Worm (Caenorhabditis elegans): Measurements from ENCODE around the gene K07H8.9.

K07H8.9 gene

ce11 chrIV:8301925-8302324 is 15.6 kb upstream of the K07H8.9 start:
- TF ChIP-seq him-1 (tag; optimal IDR thresholded peaks at IDR 0.05), result no peak
- no peak for TF ChIP-seq dao-5 (tag; optimal IDR thresholded peaks at IDR 0.05)
- no peak for TF ChIP-seq W03F9.2 (tag; optimal IDR thresholded peaks at IDR 0.05)

ce11 chrIV:8300468-8300867 is 14.2 kb upstream of the K07H8.9 start, which contains the start of gene F35H10.5:
Gene F35H10.5 (plus strand): TSS chrIV:8300768.
- no peak for TF ChIP-seq him-1 (tag; optimal IDR thresholded peaks at IDR 0.05)
- no peak for TF ChIP-seq W03F9.2 (tag; optimal IDR thresholded peaks at IDR 0.05)
- no peak for TF ChIP-seq dao-5 (tag; optimal IDR thresholded peaks at IDR 0.05)

ce11 chrIV:8299636-8300035 is 13.4 kb upstream of the K07H8.9 start, which contains the start of gene F35H10.6:
Gene F35H10.6 (plus strand): TSS chrIV:8299936.
- TF ChIP-seq W03F9.2 (tag; optimal IDR thresholded peaks at IDR 0.05) (no peak), dao-5 (tag; optimal IDR thresholded peaks at IDR 0.05) (no peak), him-1 (tag; optimal IDR thresholded peaks at IDR 0.05) (no peak)

DNA sequence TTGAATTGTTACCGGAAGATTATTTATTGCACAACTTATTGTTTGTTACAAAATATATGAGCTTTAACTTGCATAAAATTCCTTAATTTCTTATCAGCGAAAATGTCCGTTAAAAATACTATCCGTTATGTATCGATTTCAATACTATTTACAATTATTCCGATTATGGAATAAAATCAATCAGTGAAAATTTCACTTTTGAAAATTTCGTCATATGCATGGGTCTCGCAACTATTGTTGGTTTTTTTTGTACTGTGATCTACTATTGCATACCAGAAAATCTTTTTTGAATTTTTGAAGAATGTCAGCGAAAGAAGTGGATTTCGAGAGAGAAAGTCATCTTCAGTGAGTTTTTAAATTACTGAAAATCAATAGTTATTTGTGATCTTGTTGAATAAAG is 10.9 kb upstream of the K07H8.9 start, which contains the start of gene nprl-3:
nprl-3 (plus strand) TSS at position 301 of the 400 bp plus-strand sequence.
- TF ChIP-seq dao-5 (tag; optimal IDR thresholded peaks at IDR 0.05) (no peak), him-1 (tag; optimal IDR thresholded peaks at IDR 0.05) (no peak), W03F9.2 (tag; optimal IDR thresholded peaks at IDR 0.05) (no peak)

ce11 chrIV:8294650-8295049 is 8.4 kb upstream of the K07H8.9 start, which contains the start of gene tbce-1:
Gene tbce-1 (plus strand): TSS chrIV:8294690.
- no peak for TF ChIP-seq him-1 (tag; optimal IDR thresholded peaks at IDR 0.05)
- no peak for TF ChIP-seq W03F9.2 (tag; optimal IDR thresholded peaks at IDR 0.05)
- no peak for TF ChIP-seq dao-5 (tag; optimal IDR thresholded peaks at IDR 0.05)

ce11 chrIV:8291232-8291631 is 5.0 kb upstream of the K07H8.9 start, which contains the start of gene K07H8.2:
Gene K07H8.2 (plus strand): TSS chrIV:8291532.
- TF ChIP-seq W03F9.2 (tag; optimal IDR thresholded peaks at IDR 0.05) (no peak), dao-5 (tag; optimal IDR thresholded peaks at IDR 0.05) (no peak)

DNA sequence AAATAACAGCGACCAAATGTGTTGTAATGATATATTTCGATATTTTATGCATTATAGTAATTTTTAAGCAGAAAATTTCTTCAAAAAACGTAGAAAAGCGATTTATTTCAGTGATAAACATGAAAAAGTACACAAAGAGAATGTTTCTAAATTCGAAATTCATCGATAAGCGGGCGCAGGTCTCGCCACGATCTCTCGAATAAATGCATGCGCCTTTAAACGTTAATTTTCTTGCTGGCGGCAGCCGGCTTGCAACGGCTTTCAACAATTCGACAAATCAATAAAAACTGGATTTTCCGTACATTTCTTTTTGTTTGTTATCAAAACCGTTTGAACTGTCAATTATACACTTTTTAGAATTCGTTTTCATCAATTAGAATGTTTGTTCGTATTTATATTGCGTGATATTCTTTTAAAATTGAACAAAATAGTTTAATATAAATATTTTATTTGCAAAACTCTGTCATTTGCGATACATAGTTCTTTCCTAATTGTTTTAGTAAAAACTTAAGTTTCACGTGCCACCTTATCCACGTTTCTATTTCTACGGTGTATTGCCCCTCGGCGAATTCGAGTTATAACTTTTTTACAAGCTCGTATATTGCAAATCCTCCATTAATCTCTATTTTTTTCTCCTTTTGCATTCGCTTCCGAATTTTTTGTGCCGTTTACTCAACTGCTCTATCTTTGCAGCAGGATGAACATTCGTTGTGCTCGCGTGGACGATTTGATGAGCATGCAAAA is 3.5 kb upstream of the K07H8.9 start, which contains the start of gene daf-31:
daf-31 (plus strand) TSS at position 694 of the 744 bp plus-strand sequence.
- TF ChIP-seq him-1 (tag; optimal IDR thresholded peaks at IDR 0.05) (no peak), dao-5 (tag; optimal IDR thresholded peaks at IDR 0.05) (no peak), W03F9.2 (tag; optimal IDR thresholded peaks at IDR 0.05) (peak; percentile 39)

DNA sequence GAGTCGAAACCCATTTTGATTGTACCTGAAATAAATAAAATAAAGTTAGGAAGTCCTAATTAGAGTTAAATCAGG is 3.1 kb upstream of the K07H8.9 start, which contains the start of gene nucl-1:
nucl-1 (minus strand) TSS at position 26 of the 75 bp plus-strand sequence.
- TF ChIP-seq dao-5 (tag; optimal IDR thresholded peaks at IDR 0.05) (no peak), W03F9.2 (tag; optimal IDR thresholded peaks at IDR 0.05) (no peak), him-1 (tag; optimal IDR thresholded peaks at IDR 0.05) (no peak)

DNA sequence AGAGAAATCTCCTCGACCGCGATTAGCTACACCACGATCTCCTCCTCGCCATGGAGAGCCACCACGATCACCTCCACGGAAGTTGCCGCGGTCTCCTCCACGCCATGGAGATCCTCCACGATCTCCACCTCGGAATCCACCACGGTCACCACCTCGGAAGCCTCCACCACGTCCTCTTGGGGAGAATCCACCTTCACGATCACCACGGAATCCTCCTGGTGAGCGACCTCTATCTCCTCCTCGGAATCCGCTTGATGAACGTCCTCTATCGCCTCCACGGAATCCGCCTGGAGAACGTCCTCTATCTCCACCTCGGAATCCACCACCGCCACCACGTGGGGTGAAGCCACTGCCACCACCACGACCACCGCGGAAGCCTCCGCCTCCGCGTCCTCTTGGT is 2.8 kb upstream of the K07H8.9 start:
- TF ChIP-seq W03F9.2 (tag; optimal IDR thresholded peaks at IDR 0.05), result no peak
- TF ChIP-seq dao-5 (tag; optimal IDR thresholded peaks at IDR 0.05), result no peak
- TF ChIP-seq him-1 (tag; optimal IDR thresholded peaks at IDR 0.05), result no peak

ce11 chrIV:8287287-8287686 is 1.0 kb upstream of the K07H8.9 start:
- TF ChIP-seq dao-5 (tag; optimal IDR thresholded peaks at IDR 0.05) (no peak), W03F9.2 (tag; optimal IDR thresholded peaks at IDR 0.05) (no peak), him-1 (tag; optimal IDR thresholded peaks at IDR 0.05) (no peak)

DNA sequence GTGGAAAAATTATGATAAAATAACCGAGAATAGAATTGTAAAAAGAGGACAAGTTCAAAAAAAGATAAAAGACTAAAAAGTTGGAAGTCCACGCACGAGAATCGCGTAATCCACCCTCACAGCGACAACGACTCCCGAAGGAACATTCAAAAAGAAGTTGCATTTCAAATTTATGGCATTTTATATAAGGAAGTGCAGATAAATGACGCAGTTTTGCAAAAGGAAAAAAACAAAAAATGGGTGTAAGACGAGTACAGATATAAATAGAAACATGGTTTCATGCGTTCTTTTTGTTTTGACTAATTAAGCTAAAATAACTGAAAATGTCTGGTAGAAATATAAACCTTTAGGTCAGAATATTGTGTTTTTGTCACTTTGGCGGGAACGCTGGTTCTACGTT is 3.1 kb downstream of the K07H8.9 start:
- TF ChIP-seq dao-5 (tag; optimal IDR thresholded peaks at IDR 0.05), result no peak
- TF ChIP-seq W03F9.2 (tag; optimal IDR thresholded peaks at IDR 0.05), result no peak
- no peak for TF ChIP-seq him-1 (tag; optimal IDR thresholded peaks at IDR 0.05)

ce11 chrIV:8276609-8277008 is 9.7 kb downstream of the K07H8.9 start, which contains the start of gene K07H8.12:
Gene K07H8.12 (minus strand): TSS chrIV:8276709.
- no peak for TF ChIP-seq W03F9.2 (tag; optimal IDR thresholded peaks at IDR 0.05)
- no peak for TF ChIP-seq dao-5 (tag; optimal IDR thresholded peaks at IDR 0.05)
- TF ChIP-seq him-1 (tag; optimal IDR thresholded peaks at IDR 0.05), result no peak

- no peak for TF ChIP-seq W03F9.2 (tag; optimal IDR thresholded peaks at IDR 0.05)
- TF ChIP-seq dao-5 (tag; optimal IDR thresholded peaks at IDR 0.05), result no peak
- TF ChIP-seq him-1 (tag; optimal IDR thresholded peaks at IDR 0.05), result no peak
These were observed 11.0 kb downstream of the K07H8.9 start, which contains the start of gene K07H8.11 for ce11 chrIV:8275232-8275631. Gene K07H8.11 (minus strand): TSS chrIV:8275332.

- TF ChIP-seq him-1 (tag; optimal IDR thresholded peaks at IDR 0.05) (no peak), dao-5 (tag; optimal IDR thresholded peaks at IDR 0.05) (no peak), W03F9.2 (tag; optimal IDR thresholded peaks at IDR 0.05) (no peak)
These were observed 12.9 kb downstream of the K07H8.9 start for ce11 chrIV:8273334-8273733.

- no peak for TF ChIP-seq W03F9.2 (tag; optimal IDR thresholded peaks at IDR 0.05)
- TF ChIP-seq dao-5 (tag; optimal IDR thresholded peaks at IDR 0.05), result no peak
- TF ChIP-seq him-1 (tag; optimal IDR thresholded peaks at IDR 0.05), result no peak
These were observed 18.3 kb downstream of the K07H8.9 start, which contains the start of the genes K07H8.5 and K07H8.8 for ce11 chrIV:8268024-8268423. Gene K07H8.5 (plus strand): TSS chrIV:8268324. Gene K07H8.8 (minus strand): TSS chrIV:8268412.

Measured in whole organism, L4/young adult.